Fruit fly (Drosophila melanogaster) whole organism, prepupa: Measurements from ENCODE around the gene CG13097.

ENCODE experiments used
- Blimp-1 ChIP-seq: fragments of 200-800 bp; sonication (Bioruptor generic); optimal IDR thresholded peaks from 3 replicates; lab custom pipeline; 2017; ENCODE audit warnings: missing biosample characterization, missing genetic modification characterization, mild to moderate bottlenecking, moderate library complexity, missing genetic modification reagents
- CG10631 ChIP-seq: fragments of 200-800 bp; sonication (Bioruptor generic); optimal IDR thresholded peaks from 2 replicates; lab custom pipeline; 2016; ENCODE audit warnings: missing biosample characterization, missing genetic modification characterization
- CG11762 ChIP-seq: fragments of 200-800 bp; sonication (Bioruptor generic); optimal IDR thresholded peaks from 3 replicates; lab custom pipeline; 2016; ENCODE audit warnings: missing biosample characterization, missing genetic modification characterization; ENCODE audit not compliant: insufficient read depth
- CG15336 ChIP-seq: fragments of 200-800 bp; sonication (Bioruptor generic); IDR thresholded peaks from 2 replicates; pipeline ENCODE4 v1.3.6; 2022; ENCODE audit warnings: missing biosample characterization, missing genetic modification characterization
- CG1621 ChIP-seq: fragments of 200-800 bp; sonication (Bioruptor generic); optimal IDR thresholded peaks from 3 replicates; lab custom pipeline; 2018; ENCODE audit warnings: missing biosample characterization, mild to moderate bottlenecking, missing genetic modification characterization
- CG3032 ChIP-seq: fragments of 200-800 bp; optimal IDR thresholded peaks from 2 replicates; lab custom pipeline; 2019; ENCODE audit warnings: missing biosample characterization, mild to moderate bottlenecking, missing genetic modification characterization, moderate library complexity
- CG31627 ChIP-seq: fragments of 200-800 bp; sonication (Bioruptor generic); optimal IDR thresholded peaks from 3 replicates; lab custom pipeline; 2016; ENCODE audit warnings: missing biosample characterization, missing genetic modification characterization
- CG3919 ChIP-seq: fragments of 200-800 bp; sonication (Bioruptor generic); optimal IDR thresholded peaks from 3 replicates; lab custom pipeline; 2016; ENCODE audit warnings: missing biosample characterization, missing genetic modification characterization
- CG6163 ChIP-seq: fragments of 200-800 bp; sonication (Bioruptor generic); IDR thresholded peaks from 3 replicates; pipeline ENCODE4 v1.3.6; 2022; ENCODE audit warnings: missing biosample characterization, missing genetic modification characterization
- CG6276 ChIP-seq: fragments of 200-800 bp; sonication (Bioruptor generic); optimal IDR thresholded peaks from 2 replicates; lab custom pipeline; 2017; ENCODE audit warnings: missing biosample characterization, mild to moderate bottlenecking, missing genetic modification characterization
- CG6792 ChIP-seq: fragments of 200-800 bp; sonication (Bioruptor generic); optimal IDR thresholded peaks from 3 replicates; lab custom pipeline; 2016; ENCODE audit warnings: missing biosample characterization, missing genetic modification characterization
- CG6854 ChIP-seq: fragments of 200-800 bp; sonication (Bioruptor generic); optimal IDR thresholded peaks from 2 replicates; lab custom pipeline; 2017; ENCODE audit warnings: missing biosample characterization, mild to moderate bottlenecking, missing genetic modification characterization
- CG8119 ChIP-seq: fragments of 200-800 bp; sonication (Bioruptor generic); IDR thresholded peaks from 3 replicates; pipeline ENCODE4 v1.3.6; 2022; ENCODE audit warnings: missing biosample characterization, missing genetic modification characterization
- CG9139 ChIP-seq: fragments of 200-800 bp; sonication (Bioruptor generic); optimal IDR thresholded peaks from 3 replicates; lab custom pipeline; 2017; ENCODE audit warnings: missing biosample characterization, mild to moderate bottlenecking, missing genetic modification characterization
- Eip78C ChIP-seq: fragments of 200-800 bp; sonication (Bioruptor generic); peaks from one replicate; lab custom pipeline; 2016; ENCODE audit warnings: missing biosample characterization, missing genetic modification characterization
- Eip93F ChIP-seq: fragments of 200-800 bp; sonication (Bioruptor generic); optimal IDR thresholded peaks from 2 replicates; lab custom pipeline; 2016; ENCODE audit warnings: missing biosample characterization, mild to moderate bottlenecking, missing genetic modification characterization
- Ets21C ChIP-seq: fragments of 200-800 bp; sonication (Bioruptor generic); optimal IDR thresholded peaks from 3 replicates; lab custom pipeline; 2016; ENCODE audit warnings: missing biosample characterization, missing genetic modification characterization
- Hr39 ChIP-seq: fragments of 200-800 bp; sonication (Bioruptor generic); optimal IDR thresholded peaks from 2 replicates; lab custom pipeline; 2016; ENCODE audit warnings: missing biosample characterization, missing genetic modification characterization
- Hr4 ChIP-seq: fragments of 200-800 bp; sonication (Bioruptor generic); optimal IDR thresholded peaks from 3 replicates; lab custom pipeline; 2016; ENCODE audit warnings: missing biosample characterization, missing genetic modification characterization
- Met ChIP-seq: fragments of 200-800 bp; sonication (Bioruptor generic); optimal IDR thresholded peaks from 3 replicates; lab custom pipeline; 2016; ENCODE audit warnings: missing biosample characterization, missing genetic modification characterization
- OdsH ChIP-seq: fragments of 200-800 bp; sonication (Bioruptor generic); optimal IDR thresholded peaks from 3 replicates; lab custom pipeline; 2016; ENCODE audit warnings: missing biosample characterization, missing genetic modification characterization
- Sox102F ChIP-seq: fragments of 200-800 bp; sonication (Bioruptor generic); optimal IDR thresholded peaks from 2 replicates; lab custom pipeline; 2016; ENCODE audit warnings: missing biosample characterization, mild to moderate bottlenecking, missing genetic modification characterization
- Sox14 ChIP-seq: fragments of 200-800 bp; sonication (Bioruptor generic); optimal IDR thresholded peaks from 3 replicates; lab custom pipeline; 2016; ENCODE audit warnings: missing biosample characterization, missing genetic modification characterization
- acj6 ChIP-seq: fragments of 200-800 bp; sonication (Bioruptor generic); optimal IDR thresholded peaks from 3 replicates; lab custom pipeline; 2016; ENCODE audit warnings: missing biosample characterization, missing genetic modification characterization
- cyc ChIP-seq: fragments of 200-800 bp; sonication (Bioruptor generic); optimal IDR thresholded peaks from 3 replicates; lab custom pipeline; 2016; ENCODE audit warnings: missing biosample characterization, missing genetic modification characterization
- eg ChIP-seq: fragments of 200-800 bp; sonication (Bioruptor generic); IDR thresholded peaks from 3 replicates; pipeline ENCODE4 v1.3.6; 2022; ENCODE audit warnings: missing biosample characterization, missing genetic modification characterization
- esn ChIP-seq: fragments of 200-800 bp; sonication (Bioruptor generic); optimal IDR thresholded peaks from 2 replicates; lab custom pipeline; 2016; ENCODE audit warnings: missing biosample characterization, mild to moderate bottlenecking, missing genetic modification characterization, moderate library complexity
- fd59A ChIP-seq: fragments of 200-800 bp; sonication (Bioruptor generic); optimal IDR thresholded peaks from 2 replicates; lab custom pipeline; 2017; ENCODE audit warnings: missing biosample characterization, mild to moderate bottlenecking, missing genetic modification characterization, missing genetic modification reagents
- lz ChIP-seq: fragments of 200-800 bp; sonication (Bioruptor generic); optimal IDR thresholded peaks from 3 replicates; lab custom pipeline; 2016; ENCODE audit warnings: missing biosample characterization, missing genetic modification characterization
- pdm3 ChIP-seq: fragments of 200-800 bp; sonication (Bioruptor generic); optimal IDR thresholded peaks from 3 replicates; lab custom pipeline; 2016; ENCODE audit warnings: missing biosample characterization, missing genetic modification characterization
- spab ChIP-seq: fragments of 200-800 bp; sonication (Bioruptor generic); optimal IDR thresholded peaks from 2 replicates; lab custom pipeline; 2017; ENCODE audit warnings: missing biosample characterization, mild to moderate bottlenecking, missing genetic modification characterization, missing genetic modification reagents
- ss ChIP-seq, 2 experiments: fragments of 200-800 bp; sonication (Bioruptor generic); optimal IDR thresholded peaks; 2 replicates in 1 of 2; 3 replicates in 1 of 2; lab custom pipeline; 2017 to 2018; ENCODE audit warnings: mild to moderate bottlenecking in 2 of 2, missing biosample characterization in 2 of 2, missing genetic modification characterization in 2 of 2, moderate library complexity in 1 of 2
- svp ChIP-seq: fragments of 200-800 bp; sonication (Bioruptor generic); peaks from one replicate; lab custom pipeline; 2016; ENCODE audit warnings: missing biosample characterization, missing genetic modification characterization
- topi ChIP-seq: fragments of 200-800 bp; sonication (Bioruptor generic); optimal IDR thresholded peaks from 3 replicates; lab custom pipeline; 2016; ENCODE audit warnings: missing biosample characterization, missing genetic modification characterization
- vri ChIP-seq: fragments of 200-800 bp; sonication (Bioruptor generic); optimal IDR thresholded peaks from 3 replicates; lab custom pipeline; 2016; ENCODE audit warnings: missing biosample characterization, mild to moderate bottlenecking, missing genetic modification characterization

Gene CG13097

dm6 chr2L:8528318-8528717, 13.7 kb upstream of the CG13097 start, which contains the start of the genes lmgA and lmgB (continued):
- TF ChIP-seq CG3032 (tag; lab: Kevin White, UChicago) (peak; percentile 36), lz (GFP tag; lab: Kevin White, UChicago) (no peak), CG3919 (GFP tag; lab: Kevin White, UChicago) (no peak), eg (no peak), CG1621 (tag; lab: Kevin White, UChicago) (peak; percentile 20), topi (GFP tag; lab: Kevin White, UChicago) (no peak), Hr39 (peak; percentile 3), CG31627 (GFP tag; lab: Kevin White, UChicago) (peak; percentile 20), esn (GFP tag; lab: Kevin White, UChicago) (peak; percentile 39), CG15336 (GFP tag; lab: Robert Waterston, UW) (0 out of 2 replicates have a peak, but pooled peaks have one; percentile 18), CG8119 (GFP tag; lab: Robert Waterston, UW) (no peak), Met (GFP tag; lab: Kevin White, UChicago) (no peak), OdsH (GFP tag; lab: Kevin White, UChicago) (peak; percentile 32), Ets21C (GFP tag; lab: Kevin White, UChicago) (no peak), Eip78C (peak; percentile 66), CG6276 (no peak), spab (GFP tag; lab: Kevin White, UChicago) (no peak), CG11762 (no peak), Blimp-1 (GFP tag; lab: Kevin White, UChicago) (no peak), CG6792 (GFP tag; lab: Kevin White, UChicago) (no peak)

DNA sequence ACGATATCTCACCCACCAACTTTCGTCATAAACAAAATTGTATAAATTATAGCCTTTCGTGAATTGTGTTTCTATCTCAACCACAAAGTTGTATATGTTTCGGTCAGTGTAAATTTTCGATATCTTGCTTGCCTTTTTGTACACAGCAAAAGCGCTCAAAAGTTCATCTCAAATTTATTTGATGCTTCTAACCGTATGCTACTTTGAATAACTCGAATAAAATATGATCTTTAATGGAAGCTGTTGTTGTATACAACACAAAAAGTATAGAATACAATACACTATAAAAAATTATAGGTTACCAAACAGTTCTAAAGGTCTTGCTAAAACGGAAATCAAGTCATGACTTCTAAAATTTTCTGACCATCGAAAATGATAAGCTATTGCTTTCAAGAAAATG, 10.3 kb upstream of the CG13097 start:
- TF ChIP-seq ss (GFP tag; optimal IDR thresholded peaks at IDR 0.05; lab: Kevin White, UChicago) (no peak), CG3919 (GFP tag; lab: Kevin White, UChicago) (no peak), Sox14 (GFP tag; lab: Kevin White, UChicago) (no peak), Hr4 (GFP tag; lab: Kevin White, UChicago) (no peak), CG3032 (tag; lab: Kevin White, UChicago) (no peak), Eip78C (no peak), CG31627 (GFP tag; lab: Kevin White, UChicago) (no peak), fd59A (GFP tag; lab: Kevin White, UChicago) (no peak), cyc (GFP tag; lab: Kevin White, UChicago) (no peak), Sox102F (GFP tag; lab: Kevin White, UChicago) (no peak), vri (no peak), CG15336 (GFP tag; lab: Robert Waterston, UW) (no peak)

- no peak for TF ChIP-seq Eip93F (GFP tag; lab: Kevin White, UChicago)
- peak; percentile 94 for TF ChIP-seq svp (GFP tag; lab: Kevin White, UChicago)
- TF ChIP-seq, all 60 proteins: peak for 1
Measured at dm6 chr2L:8522781-8523180, 8.1 kb upstream of the CG13097 start.

- TF ChIP-seq CG9139 (GFP tag; lab: Kevin White, UChicago) = no peak
- no peak for TF ChIP-seq pdm3 (GFP tag; lab: Kevin White, UChicago)
- peak; percentile 86 for TF ChIP-seq svp (GFP tag; lab: Kevin White, UChicago)
- TF ChIP-seq acj6 (GFP tag; lab: Kevin White, UChicago) = no peak
- peak; percentile 22 for TF ChIP-seq CG1621 (tag; lab: Kevin White, UChicago)
- no peak for TF ChIP-seq CG10631 (GFP tag; lab: Kevin White, UChicago)
- peak; percentile 51 for TF ChIP-seq CG15336 (GFP tag; lab: Robert Waterston, UW)
- TF ChIP-seq CG6854 = peak; percentile 12
- TF ChIP-seq CG6163 (GFP tag; lab: Robert Waterston, UW) = peak; percentile 41; the same call in 1 of the 3 replicates
- TF ChIP-seq esn (GFP tag; lab: Kevin White, UChicago) = peak; percentile 26
- peak; percentile 55 for TF ChIP-seq Eip78C
- peak; percentile 6 for TF ChIP-seq Hr4 (GFP tag; lab: Kevin White, UChicago)
- no peak for TF ChIP-seq lz (GFP tag; lab: Kevin White, UChicago)
- TF ChIP-seq Sox14 (GFP tag; lab: Kevin White, UChicago) = peak; percentile 16
- no peak for TF ChIP-seq fd59A (GFP tag; lab: Kevin White, UChicago)
Measured at dm6 chr2L:8521724-8522309, 7.1 kb upstream of the CG13097 start, which contains the start of gene Acer. Acer (plus strand) TSS chr2L:8521933.
